Worm (Caenorhabditis elegans) whole organism, L4/young adult: Measurements from ENCODE around the gene hhat-2.

ENCODE experiments used
- dao-5 ChIP-seq: sonication (generic microtip); optimal IDR thresholded peaks from 2 replicates; lab custom pipeline; 2016; ENCODE audit warnings: missing genotype, missing genetic modification characterization, moderate library complexity, missing compliant biosample characterization
- him-1 ChIP-seq: sonication (generic microtip); optimal IDR thresholded peaks from 2 replicates; lab custom pipeline; 2016; ENCODE audit warnings: missing genotype, missing genetic modification reagents, missing genetic modification characterization, missing compliant biosample characterization

- TF ChIP-seq him-1 (tag; lab: Kevin White, UChicago) (no peak), dao-5 (tag; lab: Kevin White, UChicago) (no peak)
These were observed 8.0 kb upstream of the hhat-2 start, which contains the start of gene Y57G11C.22 for ce11 chrIV:14836885-14837284.
